Fruit fly (Drosophila melanogaster): ENCODE results near the gene Prx4.

DNA sequence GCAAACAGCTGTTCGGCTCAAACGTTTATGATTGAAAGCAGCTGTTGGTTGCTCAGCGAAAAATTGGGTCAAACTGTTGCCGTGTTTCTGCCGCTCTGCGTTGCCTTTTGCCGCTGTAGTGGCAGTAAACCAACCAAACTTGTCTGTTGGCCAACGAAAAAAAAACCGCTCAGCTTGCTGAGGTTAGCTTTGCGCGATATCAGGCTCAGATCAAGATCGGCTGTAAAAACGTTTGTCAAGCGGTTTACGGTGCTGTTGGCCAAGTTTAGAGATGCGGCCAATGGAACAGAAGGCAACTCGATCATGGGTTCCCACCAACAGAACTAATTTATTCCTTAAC, 37.0 kb downstream of the Prx4 start:
- TF ChIP-seq CG8159 (tag; optimal IDR thresholded peaks at IDR 0.05) (no peak), fd96Ca (GFP tag; IDR thresholded peaks at IDR 0.05) (no peak), CG10348 (GFP tag; IDR thresholded peaks at IDR 0.05) (no peak), CG17806 (tag; optimal IDR thresholded peaks at IDR 0.05) (no peak), rn (GFP tag; IDR thresholded peaks at IDR 0.05) (no peak), D1 (tag; optimal IDR thresholded peaks at IDR 0.05) (no peak), CG9948 (tag; optimal IDR thresholded peaks at IDR 0.05) (no peak), gl (tag; optimal IDR thresholded peaks at IDR 0.05) (no peak)
